Fruit fly (Drosophila melanogaster): ENCODE results near the gene Poxm.

Poxm gene

DNA sequence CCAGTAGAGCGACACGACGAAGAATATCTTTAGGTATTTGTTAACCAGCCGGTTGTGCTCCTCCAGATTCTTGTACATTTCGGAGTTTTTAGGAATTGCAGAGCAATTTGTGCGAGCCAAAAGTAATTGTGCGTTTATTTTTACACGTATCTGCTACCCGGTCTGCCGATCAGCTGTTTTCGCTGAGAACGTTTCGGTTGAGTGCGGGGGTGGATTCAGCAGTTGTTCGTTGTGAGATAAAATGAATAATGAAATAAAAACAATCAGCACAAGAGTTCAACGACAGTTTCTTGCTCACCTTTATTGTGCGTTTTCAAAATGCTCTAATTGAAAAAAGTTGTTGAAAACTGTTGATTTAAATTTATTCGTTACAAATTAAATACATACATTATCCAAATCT lies 29.7 kb downstream of the Poxm start, which contains the start of gene nac (continued):
- TF ChIP-seq ham (GFP tag; IDR thresholded peaks at IDR 0.05) (no peak), CG12104 (GFP tag; optimal IDR thresholded peaks at IDR 0.05) (no peak), otp (GFP tag; IDR thresholded peaks at IDR 0.05) (no peak), zf30C (GFP tag; optimal IDR thresholded peaks at IDR 0.05) (no peak), CG3281 (GFP tag; optimal IDR thresholded peaks at IDR 0.05) (peak; percentile 8), CG7357 (GFP tag; IDR thresholded peaks at IDR 0.05) (no peak), NfI (GFP tag; optimal IDR thresholded peaks at IDR 0.05) (no peak), dpn (GFP tag; optimal IDR thresholded peaks at IDR 0.05) (peak; percentile 1 to 9), CoRest (tag; optimal IDR thresholded peaks at IDR 0.05) (no peak), Gsc (GFP tag; IDR thresholded peaks at IDR 0.05) (no peak), CG4404 (GFP tag; IDR thresholded peaks at IDR 0.05) (no peak), cato (GFP tag; optimal IDR thresholded peaks at IDR 0.05; ENCODE audit: borderline replicate concordance) (no peak), pfk (GFP tag; optimal IDR thresholded peaks at IDR 0.05) (no peak), CG16813 (GFP tag; IDR thresholded peaks at IDR 0.05; ENCODE audit: partially characterized antibody) (no peak), chif (GFP tag; optimal IDR thresholded peaks at IDR 0.05) (no peak), CG6683 (GFP tag; optimal IDR thresholded peaks at IDR 0.05) (no peak), C15 (GFP tag; IDR thresholded peaks at IDR 0.05) (no peak), al (GFP tag; IDR thresholded peaks at IDR 0.05) (no peak), bigmax (GFP tag; optimal IDR thresholded peaks at IDR 0.05) (no peak), CG9437 (GFP tag; optimal IDR thresholded peaks at IDR 0.05) (no peak), Fer3 (tag; optimal IDR thresholded peaks at IDR 0.05) (peak; percentile 3), CG1233 (GFP tag; optimal IDR thresholded peaks at IDR 0.05) (no peak), CG6175 (GFP tag; IDR thresholded peaks at IDR 0.05) (no peak), yki (optimal IDR thresholded peaks at IDR 0.05) (no peak), bbx (GFP tag; IDR thresholded peaks at IDR 0.05; ENCODE audit: partially characterized antibody) (no peak), z (GFP tag; IDR thresholded peaks at IDR 0.05) (peak; percentile 78), MBD-R2 (GFP tag; IDR thresholded peaks at IDR 0.05) (peak; percentile 79), Max (GFP tag; optimal IDR thresholded peaks at IDR 0.05) (no peak), slou (GFP tag; optimal IDR thresholded peaks at IDR 0.05) (no peak), CG9876 (GFP tag; optimal IDR thresholded peaks at IDR 0.05) (no peak), zfh2 (GFP tag; optimal IDR thresholded peaks at IDR 0.05) (no peak), ab (GFP tag; optimal IDR thresholded peaks at IDR 0.05) (no peak), jumu (GFP tag; optimal IDR thresholded peaks at IDR 0.05) (no peak), bowl (GFP tag; IDR thresholded peaks at IDR 0.05) (no peak), stc (GFP tag; IDR thresholded peaks at IDR 0.05) (no peak), ATbp (GFP tag; optimal IDR thresholded peaks at IDR 0.05) (no peak), HLHmδ (GFP tag; optimal IDR thresholded peaks at IDR 0.05) (no peak), Oaz (GFP tag; IDR thresholded peaks at IDR 0.05) (no peak), pita (GFP tag; optimal IDR thresholded peaks at IDR 0.05) (no peak), Dref (GFP tag; IDR thresholded peaks at IDR 0.05) (no peak), Aef1 (GFP tag; IDR thresholded peaks at IDR 0.05) (no peak), CG10321 (GFP tag; IDR thresholded peaks at IDR 0.05) (no peak), lmd (GFP tag; IDR thresholded peaks at IDR 0.05) (no peak; the same call in 1 of the 2 replicates), CG13287 (GFP tag; IDR thresholded peaks at IDR 0.05; ENCODE audit: partially characterized antibody) (peak; percentile 35), NFAT (GFP tag; IDR thresholded peaks at IDR 0.05) (peak; percentile 37), wdn (GFP tag; IDR thresholded peaks at IDR 0.05) (no peak), prd (optimal IDR thresholded peaks at IDR 0.05) (no peak), prd (GFP tag; IDR thresholded peaks at IDR 0.05) (no peak), HLH54F (GFP tag; optimal IDR thresholded peaks at IDR 0.05) (no peak), HmgZ (tag; optimal IDR thresholded peaks at IDR 0.05) (peak; percentile 41), CG7745 (tag; optimal IDR thresholded peaks at IDR 0.05) (no peak), Usf (GFP tag; optimal IDR thresholded peaks at IDR 0.05) (no peak), Dad (GFP tag; optimal IDR thresholded peaks at IDR 0.05) (no peak)
